Worm (Caenorhabditis elegans): ENCODE measurements around the gene T25B2.4.

ce11 chrX:6150949-6151519 is 27.0 kb upstream of the T25B2.4 start:
- TF ChIP-seq ama-1 (optimal IDR thresholded peaks at IDR 0.05) (no peak), unc-3 (GFP tag; conservative IDR thresholded peaks at IDR 0.05) (no peak), unc-3 (tag; optimal IDR thresholded peaks at IDR 0.05) (no peak)
